Fruit fly (Drosophila melanogaster): Measurements from ENCODE around the gene Abp1.

The Abp1 gene

DNA sequence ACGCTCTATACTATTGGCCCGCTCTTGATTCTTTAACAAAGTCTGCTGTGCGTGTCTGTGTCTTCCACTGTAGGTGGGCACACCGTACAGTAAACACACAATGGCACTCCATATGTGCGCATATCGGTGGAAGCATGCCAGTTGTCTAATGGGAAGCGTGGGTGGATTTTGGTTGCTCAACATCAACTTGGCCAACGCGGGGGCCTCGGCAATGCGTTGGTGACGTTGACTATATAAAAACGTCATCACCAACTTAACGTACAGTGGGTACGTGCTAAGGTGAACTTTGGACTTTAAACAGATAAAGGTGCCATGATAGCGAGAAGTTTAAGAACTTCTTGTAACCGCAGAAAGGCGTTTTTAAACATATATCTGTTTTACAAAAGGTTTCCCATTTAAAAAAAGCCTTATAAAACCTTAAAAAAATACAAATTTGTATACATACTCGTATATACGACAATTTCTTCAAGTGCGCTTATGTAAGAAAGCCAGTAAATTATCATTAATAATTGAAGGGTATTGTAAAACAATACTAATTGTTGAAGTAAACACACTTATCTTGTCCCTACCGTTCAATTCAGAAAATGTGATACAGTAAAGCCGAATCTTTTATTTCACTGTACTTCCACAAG, 6.4 kb downstream of the Abp1 start (continued):
- TF ChIP-seq CG17912 (GFP tag; optimal IDR thresholded peaks at IDR 0.05) = no peak
- peak; percentile 62 for TF ChIP-seq CG9727 (GFP tag; optimal IDR thresholded peaks at IDR 0.05)
- TF ChIP-seq CG4424 (GFP tag; optimal IDR thresholded peaks at IDR 0.05) = peak; percentile 37
- TF ChIP-seq Sox100B (GFP tag; optimal IDR thresholded peaks at IDR 0.05) = peak; percentile 63
- TF ChIP-seq CG13775 (GFP tag; optimal IDR thresholded peaks at IDR 0.05) = peak; percentile 43
- no peak for TF ChIP-seq cas (GFP tag; IDR thresholded peaks at IDR 0.05)
- TF ChIP-seq CG3726 (GFP tag; IDR thresholded peaks at IDR 0.05) = no peak
- peak; percentile 48 for TF ChIP-seq lilli (GFP tag; optimal IDR thresholded peaks at IDR 0.05)
- peak; percentile 49 for TF ChIP-seq D19B (GFP tag; optimal IDR thresholded peaks at IDR 0.05)
- TF ChIP-seq HmgD (GFP tag; optimal IDR thresholded peaks at IDR 0.05) = no peak
- peak; percentile 56 for TF ChIP-seq Hmr (GFP tag; optimal IDR thresholded peaks at IDR 0.05)
- peak; percentile 51; the same call in 1 of the 3 replicates for TF ChIP-seq CG11695 (GFP tag; IDR thresholded peaks at IDR 0.05)
- peak; percentile 37 for TF ChIP-seq Max (GFP tag; optimal IDR thresholded peaks at IDR 0.05)
- TF ChIP-seq otp (GFP tag; IDR thresholded peaks at IDR 0.05) = 0 out of 3 replicates have a peak, but pooled peaks have one; percentile 25
- peak; percentile 68 for TF ChIP-seq CG12104 (GFP tag; optimal IDR thresholded peaks at IDR 0.05)
- TF ChIP-seq CG6765 (GFP tag; optimal IDR thresholded peaks at IDR 0.05) = peak; percentile 55
- 0 out of 2 replicates have a peak, but pooled peaks have one; percentile 41 for TF ChIP-seq CG31224 (GFP tag; IDR thresholded peaks at IDR 0.05)
- TF ChIP-seq CG12299 (tag; optimal IDR thresholded peaks at IDR 0.05) = no peak
- TF ChIP-seq CG7928 (GFP tag; optimal IDR thresholded peaks at IDR 0.05) = no peak
- TF ChIP-seq wdn (GFP tag; IDR thresholded peaks at IDR 0.05) = 0 out of 2 replicates have a peak, but pooled peaks have one; percentile 21
- TF ChIP-seq CG5180 (GFP tag; optimal IDR thresholded peaks at IDR 0.05) = peak; percentile 44
- TF ChIP-seq dpn (GFP tag; optimal IDR thresholded peaks at IDR 0.05) = peak; percentile 35 to 53
- TF ChIP-seq dati (GFP tag; IDR thresholded peaks at IDR 0.05) = no peak
- TF ChIP-seq Trl (optimal IDR thresholded peaks at IDR 0.05) = peak in 1 of 2 experiments; percentile 23
- no peak for TF ChIP-seq Trl (GFP tag; optimal IDR thresholded peaks at IDR 0.05)
- TF ChIP-seq CG13287 (GFP tag; IDR thresholded peaks at IDR 0.05; ENCODE audit: partially characterized antibody) = no peak
- TF ChIP-seq Hsf (GFP tag; optimal IDR thresholded peaks at IDR 0.05) = peak; percentile 38
- peak; percentile 19 for TF ChIP-seq abd-A (tag; optimal IDR thresholded peaks at IDR 0.05)
- peak; percentile 8 for TF ChIP-seq CG8944 (GFP tag; optimal IDR thresholded peaks at IDR 0.05)
- peak; percentile 0 for TF ChIP-seq CG3995 (GFP tag; optimal IDR thresholded peaks at IDR 0.05)
- TF ChIP-seq ind (GFP tag; optimal IDR thresholded peaks at IDR 0.05) = peak; percentile 55
- TF ChIP-seq ERR (GFP tag; optimal IDR thresholded peaks at IDR 0.05) = no peak
- 0 out of 3 replicates have a peak, but pooled peaks have one; percentile 23 for TF ChIP-seq Dbx (GFP tag; IDR thresholded peaks at IDR 0.05)
- TF ChIP-seq CG14050 (GFP tag; IDR thresholded peaks at IDR 0.05) = no peak
- peak; percentile 15 for TF ChIP-seq CG6654 (GFP tag; optimal IDR thresholded peaks at IDR 0.05)
- TF ChIP-seq D19A (tag; optimal IDR thresholded peaks at IDR 0.05) = peak; percentile 46
- peak; percentile 14 for TF ChIP-seq Blimp-1 (GFP tag; optimal IDR thresholded peaks at IDR 0.05)
- no peak for TF ChIP-seq zf30C (GFP tag; optimal IDR thresholded peaks at IDR 0.05)
- TF ChIP-seq lmd (GFP tag; IDR thresholded peaks at IDR 0.05) = peak; percentile 65
- peak; percentile 27 for TF ChIP-seq Fer3 (tag; optimal IDR thresholded peaks at IDR 0.05)
- TF ChIP-seq CG17829 (tag; optimal IDR thresholded peaks at IDR 0.05) = no peak
- no peak for TF ChIP-seq shn (GFP tag; optimal IDR thresholded peaks at IDR 0.05)
- no peak; the same call in 2 of the 3 replicates for TF ChIP-seq Aef1 (GFP tag; IDR thresholded peaks at IDR 0.05)
- peak; percentile 53 for TF ChIP-seq CG13424 (tag; optimal IDR thresholded peaks at IDR 0.05)
- no peak for TF ChIP-seq Sry-β (GFP tag; optimal IDR thresholded peaks at IDR 0.05)
- peak; percentile 5 for TF ChIP-seq psq (GFP tag; optimal IDR thresholded peaks at IDR 0.05)
- TF ChIP-seq CG18599 (GFP tag; optimal IDR thresholded peaks at IDR 0.05) = peak; percentile 63
- peak; percentile 30 for TF ChIP-seq az2 (GFP tag; optimal IDR thresholded peaks at IDR 0.05)
- peak; percentile 12 for TF ChIP-seq CG15011 (GFP tag; optimal IDR thresholded peaks at IDR 0.05)
- no peak for TF ChIP-seq Doc3 (GFP tag; IDR thresholded peaks at IDR 0.05; ENCODE audit: partially characterized antibody)

Data from whole organism, embryonic.